Worm (Caenorhabditis elegans) whole organism, midembryonic: ENCODE measurements around the gene Y46E12A.5.

Experiments
- T22C8.4 ChIP-seq: fragments of 200-800 bp; sonication (Bioruptor generic); IDR thresholded peaks from 2 replicates; pipeline ENCODE4 v1.3.6; 2022; ENCODE audit warnings: missing genetic modification characterization, missing compliant biosample characterization
- cog-1 ChIP-seq: sonication (generic microtip); optimal IDR thresholded peaks from 2 replicates; lab custom pipeline; 2016; ENCODE audit warnings: missing genetic modification characterization, missing compliant biosample characterization
- klf-2 ChIP-seq: fragments of 200-800 bp; sonication (Bioruptor generic); conservative IDR thresholded peaks from 2 replicates; pipeline ENCODE4 v1.3.6; 2022; ENCODE audit warnings: missing genetic modification reagents, missing genetic modification characterization, missing compliant biosample characterization
- med-1 ChIP-seq: sonication (generic microtip); optimal IDR thresholded peaks from 2 replicates; lab custom pipeline; 2017; ENCODE audit warnings: missing genetic modification characterization, mild to moderate bottlenecking, missing compliant biosample characterization, antibody characterized with exemption, missing genetic modification reagents; ENCODE audit not compliant: insufficient read depth
- tab-1 ChIP-seq: fragments of 200-800 bp; sonication (Bioruptor generic); IDR thresholded peaks from 2 replicates; pipeline ENCODE4 v1.3.6; 2022; ENCODE audit warnings: missing genetic modification characterization, missing compliant biosample characterization
- ztf-29 ChIP-seq: fragments of 200-800 bp; sonication (Bioruptor generic); IDR thresholded peaks from 2 replicates; pipeline ENCODE4 v1.3.6; 2022; ENCODE audit warnings: missing genetic modification reagents, missing genetic modification characterization, missing compliant biosample characterization

DNA sequence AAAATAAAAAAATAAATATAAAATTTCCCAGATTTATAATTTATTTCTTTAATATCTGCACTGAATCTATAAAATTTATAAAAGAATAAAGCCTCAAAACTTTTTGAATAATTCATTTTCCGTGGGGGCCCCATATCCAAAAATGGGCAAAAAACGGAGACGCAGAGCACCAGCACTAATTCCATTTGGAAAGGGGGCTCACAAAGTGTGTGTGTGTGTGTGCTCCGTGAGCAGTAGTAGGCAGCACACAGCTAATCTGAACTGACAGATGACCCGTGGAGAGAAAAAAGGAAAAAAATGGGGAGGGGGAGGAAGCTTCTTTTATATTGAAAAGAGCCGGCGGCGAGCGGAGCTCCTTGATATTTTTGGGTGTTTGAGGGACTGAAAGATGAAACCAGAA, 33.9 kb upstream of the Y46E12A.5 start:
- TF ChIP-seq T22C8.4 (GFP tag; lab: Robert Waterston, UW) (no peak), cog-1 (tag; lab: Kevin White, UChicago) (no peak), tab-1 (GFP tag; lab: Robert Waterston, UW) (no peak), med-1 (GFP tag; lab: Kevin White, UChicago) (no peak), ztf-29 (GFP tag; lab: Robert Waterston, UW) (no peak), klf-2 (GFP tag; lab: Robert Waterston, UW) (no peak)
